Worm (Caenorhabditis elegans): ENCODE data around the gene ZK757.10.

Gene ZK757.10

DNA sequence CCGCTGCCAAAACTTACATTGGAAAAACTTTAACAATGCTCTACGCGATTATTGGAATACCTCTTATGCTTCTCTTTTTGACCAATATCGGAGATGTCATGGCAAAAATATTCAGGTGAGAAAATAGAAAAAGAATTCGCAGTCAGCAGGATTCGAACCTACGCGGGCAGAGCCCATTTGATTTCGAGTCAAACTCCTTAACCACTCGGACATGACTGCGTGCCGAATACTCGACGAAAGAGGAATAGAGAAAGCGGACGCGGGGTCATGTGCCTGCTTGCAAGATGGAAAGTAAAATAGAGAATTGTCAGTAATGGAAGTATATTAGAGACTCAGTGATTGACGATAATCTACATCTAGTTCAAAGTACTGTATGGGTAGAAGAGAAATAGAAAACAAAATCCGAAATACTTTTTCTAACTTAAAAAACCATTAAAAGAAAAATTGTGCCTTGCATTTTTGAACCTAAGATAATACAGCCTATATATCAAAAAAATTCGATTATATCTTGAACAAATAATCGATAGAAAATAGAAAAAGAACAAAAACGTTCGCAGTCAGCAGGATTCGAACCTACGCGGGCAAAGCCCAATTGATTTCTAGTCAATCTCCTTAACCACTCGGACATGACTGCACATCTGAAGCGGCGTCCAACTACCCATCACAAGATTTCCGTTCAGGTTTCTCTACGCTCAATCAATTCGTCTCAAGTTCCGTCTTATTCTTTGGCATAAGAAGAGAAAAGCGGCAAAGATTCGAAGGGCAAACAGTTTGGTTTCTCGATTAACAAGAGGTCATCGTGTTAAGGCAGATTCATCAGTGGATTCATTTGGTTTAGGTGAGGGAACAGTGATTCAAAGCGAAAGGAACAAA is 15.3 kb upstream of the ZK757.10 start:
- no peak for TF ChIP-seq ets-5 (GFP tag; IDR thresholded peaks at IDR 0.05)
- no peak for TF ChIP-seq fkh-4 (tag; optimal IDR thresholded peaks at IDR 0.05; ENCODE audit: borderline replicate concordance)
- peak; percentile 61 for TF ChIP-seq swsn-7 (tag; optimal IDR thresholded peaks at IDR 0.05)
- TF ChIP-seq irx-1 (tag; optimal IDR thresholded peaks at IDR 0.05) = peak; percentile 46
- TF ChIP-seq skn-1 (tag; optimal IDR thresholded peaks at IDR 0.05) = no peak
- TF ChIP-seq pqm-1 (tag; optimal IDR thresholded peaks at IDR 0.05) = no peak
- TF ChIP-seq ces-1 (GFP tag; optimal IDR thresholded peaks at IDR 0.05) = no peak
- peak; percentile 48 to 76 for TF ChIP-seq lsy-2 (tag; optimal IDR thresholded peaks at IDR 0.05)
- no peak for TF ChIP-seq pag-3 (tag; optimal IDR thresholded peaks at IDR 0.05; ENCODE audit: borderline replicate concordance, insufficient read depth)
- peak; percentile 12 for TF ChIP-seq blmp-1 (tag; optimal IDR thresholded peaks at IDR 0.05)
- TF ChIP-seq fos-1 (tag; optimal IDR thresholded peaks at IDR 0.05) = peak; percentile 36
- peak; percentile 44 to 67 for TF ChIP-seq lin-35 (GFP tag; optimal IDR thresholded peaks at IDR 0.05)
- TF ChIP-seq unc-130 (tag; optimal IDR thresholded peaks at IDR 0.05) = peak; percentile 45
- TF ChIP-seq nhr-84 (tag; optimal IDR thresholded peaks at IDR 0.05) = no peak
- TF ChIP-seq xbp-1 (tag; optimal IDR thresholded peaks at IDR 0.05) = peak; percentile 52
- peak in 1 of 2 experiments; percentile 75 for TF ChIP-seq mdl-1 (tag; optimal IDR thresholded peaks at IDR 0.05)
- TF ChIP-seq hpl-2 (GFP tag; optimal IDR thresholded peaks at IDR 0.05) = no peak
- TF ChIP-seq sptf-1 (tag; optimal IDR thresholded peaks at IDR 0.05) = no peak
- TF ChIP-seq aha-1 (tag; optimal IDR thresholded peaks at IDR 0.05) = no peak
- TF ChIP-seq nhr-237 (tag; optimal IDR thresholded peaks at IDR 0.05) = no peak
- no peak for TF ChIP-seq nhr-76 (tag; optimal IDR thresholded peaks at IDR 0.05)
- peak; percentile 8 for TF ChIP-seq nhr-11 (tag; optimal IDR thresholded peaks at IDR 0.05)
- peak; percentile 41 for TF ChIP-seq ceh-90 (tag; optimal IDR thresholded peaks at IDR 0.05)
- no peak for TF ChIP-seq hlh-4 (tag; optimal IDR thresholded peaks at IDR 0.05)
- TF ChIP-seq zag-1 (tag; optimal IDR thresholded peaks at IDR 0.05) = no peak
- TF ChIP-seq lin-13 (GFP tag; optimal IDR thresholded peaks at IDR 0.05) = peak; percentile 49
- no peak for TF ChIP-seq efl-3 (GFP tag; optimal IDR thresholded peaks at IDR 0.05)
- TF ChIP-seq alr-1 (tag; optimal IDR thresholded peaks at IDR 0.05; ENCODE audit: borderline replicate concordance) = no peak
- TF ChIP-seq nhr-90 (tag; optimal IDR thresholded peaks at IDR 0.05; ENCODE audit: poor library complexity) = peak; percentile 63
- TF ChIP-seq unc-30 (tag; optimal IDR thresholded peaks at IDR 0.05) = no peak
- no peak for TF ChIP-seq F16B12.6 (tag; optimal IDR thresholded peaks at IDR 0.05)
- peak in 1 of 2 experiments; percentile 61 for TF ChIP-seq ztf-11 (tag; optimal IDR thresholded peaks at IDR 0.05)
- TF ChIP-seq lin-39 (tag; optimal IDR thresholded peaks at IDR 0.05) = no peak
- TF ChIP-seq dpl-1 (GFP tag; optimal IDR thresholded peaks at IDR 0.05) = peak; percentile 23 to 47 (median 36)
- peak; percentile 77 for TF ChIP-seq nhr-47 (tag; optimal IDR thresholded peaks at IDR 0.05)
- TF ChIP-seq hlh-17 (GFP tag; optimal IDR thresholded peaks at IDR 0.05; ENCODE audit: borderline replicate concordance) = no peak
- TF ChIP-seq aly-2 (tag; optimal IDR thresholded peaks at IDR 0.05) = peak; percentile 49
- TF ChIP-seq lin-15B (tag; optimal IDR thresholded peaks at IDR 0.05) = no peak
- no peak for TF ChIP-seq ceh-63 (GFP tag; optimal IDR thresholded peaks at IDR 0.05)
- TF ChIP-seq nhr-85 (tag) = peak; percentile 76
- TF ChIP-seq dsc-1 (tag; optimal IDR thresholded peaks at IDR 0.05) = peak; percentile 74
- peak; percentile 63 for TF ChIP-seq C16A3.4 (tag; optimal IDR thresholded peaks at IDR 0.05)
- peak; percentile 74 for TF ChIP-seq nhr-71 (tag; optimal IDR thresholded peaks at IDR 0.05)
- TF ChIP-seq jun-1 (tag; optimal IDR thresholded peaks at IDR 0.05) = no peak
- peak; percentile 42 to 58 (median 53) for TF ChIP-seq ceh-82 (tag; optimal IDR thresholded peaks at IDR 0.05)
- peak; percentile 79 for TF ChIP-seq rnt-1 (tag; optimal IDR thresholded peaks at IDR 0.05)
- TF ChIP-seq mef-2 (tag; optimal IDR thresholded peaks at IDR 0.05) = no peak
- TF ChIP-seq efl-1 (optimal IDR thresholded peaks at IDR 0.05) = peak; percentile 47 to 53
- TF ChIP-seq efl-1 (GFP tag; optimal IDR thresholded peaks at IDR 0.05 in 1 of 2) = peak; percentile 22 to 85
- peak; percentile 37 for TF ChIP-seq unc-86 (tag; optimal IDR thresholded peaks at IDR 0.05)
- TF ChIP-seq ceh-8 (GFP tag; optimal IDR thresholded peaks at IDR 0.05) = peak; percentile 23
